Worm (Caenorhabditis elegans): ENCODE results near the gene met-2.
"Not testable (repeated sequence)": the region's sequence is repeated elsewhere in the genome, so short reads cannot be mapped to it uniquely, and the experiment has no call there.

The met-2 gene

DNA sequence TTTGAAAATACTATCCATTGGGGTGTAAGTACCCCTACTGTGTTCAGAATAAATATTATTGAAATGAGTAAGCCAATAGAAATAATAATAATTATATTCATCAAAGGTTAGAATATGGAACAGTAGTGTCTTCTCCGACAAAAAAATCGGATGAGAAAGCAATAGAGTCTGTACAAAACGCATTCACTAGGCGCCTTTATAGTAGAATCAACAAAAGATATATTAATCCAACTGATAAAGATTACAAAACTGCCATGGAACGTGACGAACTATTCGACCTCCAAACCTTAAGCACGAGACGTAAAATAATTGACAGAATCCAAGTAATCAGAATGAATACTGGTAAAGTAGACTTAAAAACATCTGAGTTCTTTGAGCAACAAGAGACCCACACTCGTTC is 27.3 kb upstream of the met-2 start, which contains the start of gene clc-29:
clc-29 (minus strand) TSS at position 101 of the 400 bp plus-strand sequence.
- not testable (repeated sequence) for TF ChIP-seq tbx-37 (GFP tag; conservative IDR thresholded peaks at IDR 0.05); ceh-13 (GFP tag; optimal IDR thresholded peaks at IDR 0.05); hmbx-1 (tag; optimal IDR thresholded peaks at IDR 0.05)

ce11 chrIII:8354644-8355461 is 20.2 kb upstream of the met-2 start, which contains the start of gene unc-116:
Gene unc-116, minus strand, starts transcription at chrIII:8355174.
- TF ChIP-seq ceh-36 (tag; optimal IDR thresholded peaks at IDR 0.05) = no peak
- peak; percentile 63 for TF ChIP-seq hmg-4 (GFP tag; optimal IDR thresholded peaks at IDR 0.05)

ce11 chrIII:8355462-8355815 is 19.7 kb upstream of the met-2 start:
- no peak for TF ChIP-seq ets-7 (tag; optimal IDR thresholded peaks at IDR 0.05)
- TF ChIP-seq ceh-36 (tag; optimal IDR thresholded peaks at IDR 0.05) = no peak
- no peak for TF ChIP-seq pes-1 (GFP tag; IDR thresholded peaks at IDR 0.05)
- TF ChIP-seq tbx-11 (GFP tag; IDR thresholded peaks at IDR 0.05) = no peak
- no peak for TF ChIP-seq flt-1 (GFP tag; IDR thresholded peaks at IDR 0.05)
- no peak for TF ChIP-seq tra-4 (tag; optimal IDR thresholded peaks at IDR 0.05)
- no peak for TF ChIP-seq scrt-1 (GFP tag; IDR thresholded peaks at IDR 0.05)
- TF ChIP-seq ceh-13 (GFP tag; optimal IDR thresholded peaks at IDR 0.05) = no peak
- TF ChIP-seq sea-1 (GFP tag; conservative IDR thresholded peaks at IDR 0.05) = no peak
- TF ChIP-seq hmbx-1 (tag; optimal IDR thresholded peaks at IDR 0.05) = no peak
- TF ChIP-seq ama-1 (optimal IDR thresholded peaks at IDR 0.05) = no peak
- TF ChIP-seq B0310.2 (tag; optimal IDR thresholded peaks at IDR 0.05) = no peak

ce11 chrIII:8356407-8356881 is 18.7 kb upstream of the met-2 start:
- no peak for TF ChIP-seq ceh-36 (tag; optimal IDR thresholded peaks at IDR 0.05)
- TF ChIP-seq hmg-4 (GFP tag; optimal IDR thresholded peaks at IDR 0.05) = peak; percentile 78
- no peak for TF ChIP-seq ceh-13 (GFP tag; optimal IDR thresholded peaks at IDR 0.05)
- no peak for TF ChIP-seq ama-1 (optimal IDR thresholded peaks at IDR 0.05)
- peak; percentile 72 for TF ChIP-seq aly-1 (tag; optimal IDR thresholded peaks at IDR 0.05)
- peak; percentile 49 for TF ChIP-seq F13C5.2 (tag; optimal IDR thresholded peaks at IDR 0.05)
- TF ChIP-seq B0310.2 (tag; optimal IDR thresholded peaks at IDR 0.05) = no peak

DNA sequence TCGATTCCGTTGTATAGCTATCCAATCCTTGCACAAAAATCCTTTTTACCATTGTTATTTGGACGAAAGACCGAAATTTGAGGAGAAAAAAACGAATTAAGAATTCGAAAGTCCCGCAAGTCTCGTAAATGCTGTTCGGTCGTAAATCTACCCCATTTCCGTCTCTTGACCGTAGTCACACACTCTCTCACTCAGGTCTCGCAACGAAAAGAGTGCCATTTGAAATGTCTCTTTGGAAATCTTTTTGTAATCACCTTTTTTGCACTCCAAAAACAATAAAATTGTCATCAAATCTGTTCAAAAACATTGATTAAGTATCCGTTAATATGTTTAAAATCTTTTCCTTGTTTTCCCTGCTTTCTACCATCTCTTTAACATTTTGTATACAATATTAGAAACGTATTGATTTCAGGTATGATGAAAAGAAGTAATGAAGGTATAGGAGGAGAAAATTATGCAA is 16.9 kb upstream of the met-2 start, which contains the start of the genes R05D3.8 and rfp-1:
R05D3.8 (minus strand) TSS at position 115 of the 460 bp plus-strand sequence.
rfp-1 (plus strand) TSS at position 410 of the 460 bp plus-strand sequence.
- TF ChIP-seq ceh-13 (GFP tag; optimal IDR thresholded peaks at IDR 0.05) (no peak), aly-1 (tag; optimal IDR thresholded peaks at IDR 0.05) (no peak), scrt-1 (GFP tag; IDR thresholded peaks at IDR 0.05) (no peak), tbx-11 (GFP tag; IDR thresholded peaks at IDR 0.05) (no peak), F13C5.2 (tag; optimal IDR thresholded peaks at IDR 0.05) (no peak)

DNA sequence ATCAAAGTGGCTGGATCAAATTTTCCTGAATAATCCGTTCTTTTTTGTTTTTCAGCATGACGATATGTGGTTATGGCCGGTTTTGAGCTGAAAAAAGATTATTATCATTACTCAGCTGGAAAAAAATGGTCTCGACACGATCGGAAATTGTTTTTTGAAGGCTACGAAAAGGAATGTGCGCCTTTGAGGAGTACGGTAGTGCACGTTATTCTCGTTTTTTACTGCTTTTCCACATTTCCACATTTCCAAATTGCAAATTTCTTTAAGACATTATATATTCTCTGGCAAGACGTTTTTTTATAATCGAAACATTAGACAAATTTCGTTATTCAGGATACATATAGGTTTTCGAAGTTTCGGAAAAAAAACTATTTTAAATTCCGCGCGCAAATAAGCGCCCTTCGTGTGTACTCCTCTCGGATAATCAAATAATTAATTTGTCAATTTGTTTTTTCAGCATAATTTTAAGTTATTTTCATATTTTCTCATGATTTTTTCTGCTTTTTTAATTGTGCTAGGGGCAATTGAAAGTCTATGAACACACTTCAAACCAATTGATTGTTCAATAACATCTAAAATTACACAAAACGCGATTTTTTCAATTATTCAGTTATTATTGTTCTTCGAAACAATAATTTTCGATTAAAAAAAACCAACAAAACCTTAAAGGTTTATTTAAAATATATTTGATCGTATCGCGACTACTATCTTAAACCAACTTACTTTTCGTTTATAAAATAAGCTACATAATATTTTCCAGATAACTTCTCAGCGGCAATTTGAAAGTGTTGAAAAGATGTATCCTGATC is 11.6 kb upstream of the met-2 start, which contains the start of gene R05D3.3:
R05D3.3 (plus strand) TSS at position 759 of the 809 bp plus-strand sequence.
- TF ChIP-seq ama-1 (optimal IDR thresholded peaks at IDR 0.05) (no peak), tbx-37 (GFP tag; conservative IDR thresholded peaks at IDR 0.05) (no peak), flt-1 (GFP tag; IDR thresholded peaks at IDR 0.05) (no peak), hmg-4 (GFP tag; optimal IDR thresholded peaks at IDR 0.05) (no peak), aly-1 (tag; optimal IDR thresholded peaks at IDR 0.05) (no peak), sea-1 (GFP tag; conservative IDR thresholded peaks at IDR 0.05) (no peak), hnd-1 (tag; optimal IDR thresholded peaks at IDR 0.05) (no peak), scrt-1 (GFP tag; IDR thresholded peaks at IDR 0.05) (no peak), ceh-13 (GFP tag; optimal IDR thresholded peaks at IDR 0.05) (no peak), ets-7 (tag; optimal IDR thresholded peaks at IDR 0.05) (no peak), B0310.2 (tag; optimal IDR thresholded peaks at IDR 0.05) (no peak)

DNA sequence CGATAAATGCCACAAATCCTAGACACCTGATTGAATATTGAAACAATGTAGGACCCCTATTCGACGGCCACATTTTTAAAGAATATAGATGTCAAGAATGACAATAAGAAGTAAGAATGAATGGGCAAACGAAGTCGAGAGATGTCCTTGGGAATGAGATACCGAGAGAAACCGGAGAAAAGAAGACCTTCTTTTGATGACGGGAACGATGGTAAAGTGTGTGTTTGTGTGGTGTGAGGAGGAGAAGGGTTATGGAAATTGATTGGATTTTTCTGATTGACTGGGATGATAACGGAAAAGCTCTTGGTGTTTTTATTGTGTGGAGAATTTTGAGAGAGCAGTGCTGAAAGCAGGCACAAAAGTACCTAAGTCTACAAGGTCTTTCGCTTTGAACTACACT is 6.5 kb upstream of the met-2 start, which contains the start of gene R05D3.9:
R05D3.9 (minus strand) TSS at position 101 of the 400 bp plus-strand sequence.
- no peak for TF ChIP-seq hmbx-1 (tag; optimal IDR thresholded peaks at IDR 0.05)
- TF ChIP-seq tra-4 (tag; optimal IDR thresholded peaks at IDR 0.05) = no peak

DNA sequence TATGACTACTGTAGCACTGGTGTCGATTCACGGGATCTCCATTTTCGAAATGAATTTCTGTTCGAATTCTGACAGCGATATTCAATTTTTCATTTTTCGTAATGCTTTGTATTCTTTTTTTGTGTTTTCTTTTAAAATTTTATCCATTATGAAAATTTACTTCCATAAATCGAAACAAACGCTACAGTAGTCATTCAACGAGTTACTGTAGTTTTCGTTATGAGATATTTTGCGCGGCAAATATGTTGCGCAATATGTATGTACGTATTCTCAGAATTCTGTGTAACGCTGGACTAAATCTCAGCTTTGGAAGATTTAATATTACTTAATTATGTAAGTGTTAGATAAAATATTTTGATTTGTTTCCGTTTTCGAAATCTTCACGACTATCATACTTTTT is 5.9 kb upstream of the met-2 start:
- TF ChIP-seq tbx-37 (GFP tag; conservative IDR thresholded peaks at IDR 0.05) = no peak
- TF ChIP-seq aly-1 (tag; optimal IDR thresholded peaks at IDR 0.05) = no peak
- TF ChIP-seq sea-1 (GFP tag; conservative IDR thresholded peaks at IDR 0.05) = no peak
- no peak for TF ChIP-seq F13C5.2 (tag; optimal IDR thresholded peaks at IDR 0.05)
- TF ChIP-seq tbx-11 (GFP tag; IDR thresholded peaks at IDR 0.05) = no peak
- no peak for TF ChIP-seq hnd-1 (tag; optimal IDR thresholded peaks at IDR 0.05)
- no peak for TF ChIP-seq hmbx-1 (tag; optimal IDR thresholded peaks at IDR 0.05)
- no peak for TF ChIP-seq flt-1 (GFP tag; IDR thresholded peaks at IDR 0.05)
